Worm (Caenorhabditis elegans) whole organism, midembryonic: Measurements from ENCODE around the gene sand-1.

Experiments
- flt-1 ChIP-seq: fragments of 200-800 bp; sonication (Bioruptor generic); IDR thresholded peaks from 2 replicates; pipeline ENCODE4 v1.3.6; 2022; ENCODE audit warnings: missing genetic modification characterization, missing compliant biosample characterization
- med-1 ChIP-seq: sonication (generic microtip); optimal IDR thresholded peaks from 2 replicates; lab custom pipeline; 2017; ENCODE audit warnings: missing genetic modification characterization, mild to moderate bottlenecking, missing compliant biosample characterization, antibody characterized with exemption, missing genetic modification reagents; ENCODE audit not compliant: insufficient read depth
- tab-1 ChIP-seq: fragments of 200-800 bp; sonication (Bioruptor generic); IDR thresholded peaks from 2 replicates; pipeline ENCODE4 v1.3.6; 2022; ENCODE audit warnings: missing genetic modification characterization, missing compliant biosample characterization
- ztf-29 ChIP-seq: fragments of 200-800 bp; sonication (Bioruptor generic); IDR thresholded peaks from 2 replicates; pipeline ENCODE4 v1.3.6; 2022; ENCODE audit warnings: missing genetic modification reagents, missing genetic modification characterization, missing compliant biosample characterization

- TF ChIP-seq med-1 (GFP tag; lab: Kevin White, UChicago) (no peak), tab-1 (GFP tag; lab: Robert Waterston, UW) (no peak), ztf-29 (no peak), flt-1 (GFP tag; lab: Robert Waterston, UW) (no peak)
Measured at ce11 chrIV:5393566-5393965, 26.9 kb downstream of the sand-1 start.
